Worm (Caenorhabditis elegans): ENCODE measurements around the gene daf-4.

DNA sequence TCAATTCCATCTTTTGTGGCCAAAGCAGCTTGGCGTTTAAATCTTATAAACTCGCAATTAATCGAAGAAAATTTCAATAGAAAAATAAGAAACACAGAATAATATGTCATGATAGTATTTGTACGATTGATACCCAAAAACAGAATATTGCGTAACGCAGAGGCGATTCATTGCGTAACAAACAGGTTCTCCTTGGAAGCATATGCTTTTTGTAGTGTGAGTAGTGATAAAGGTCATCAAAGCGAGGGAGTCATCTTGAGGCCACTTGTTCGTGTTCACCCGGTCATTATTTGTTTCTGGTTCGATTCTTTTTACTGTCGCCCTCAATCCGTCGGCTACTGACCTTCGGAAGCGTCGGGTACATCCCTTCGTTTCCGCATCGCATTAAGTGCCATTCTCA lies 36.0 kb downstream of the daf-4 start, which contains the start of gene F54E7.6:
- TF ChIP-seq nhr-237 (tag; optimal IDR thresholded peaks at IDR 0.05) (no peak), lsy-2 (tag; optimal IDR thresholded peaks at IDR 0.05) (no peak), nhr-11 (tag; optimal IDR thresholded peaks at IDR 0.05) (no peak), aly-2 (tag; optimal IDR thresholded peaks at IDR 0.05) (no peak), ztf-1 (GFP tag; conservative IDR thresholded peaks at IDR 0.05) (no peak), ceh-82 (tag; optimal IDR thresholded peaks at IDR 0.05) (no peak), gmeb-1 (tag; optimal IDR thresholded peaks at IDR 0.05) (no peak), nhr-25 (tag; optimal IDR thresholded peaks at IDR 0.05) (peak; percentile 57), nhr-12 (tag; optimal IDR thresholded peaks at IDR 0.05) (no peak), mdl-1 (tag; optimal IDR thresholded peaks at IDR 0.05) (no peak), ama-1 (optimal IDR thresholded peaks at IDR 0.05) (no peak)
